Worm (Caenorhabditis elegans): Measurements from ENCODE around the gene kel-3.

kel-3 gene

ce11 chrIII:13502513-13502912 lies 37.9 kb downstream of the kel-3 start, which contains the start of gene T28A8.8:
TSS of gene T28A8.8 (plus strand) at chrIII:13502813.
- TF ChIP-seq hlh-15 (tag; optimal IDR thresholded peaks at IDR 0.05) (no peak), pax-1 (tag; optimal IDR thresholded peaks at IDR 0.05) (no peak), ets-4 (tag; optimal IDR thresholded peaks at IDR 0.05) (no peak), fkh-6 (tag; optimal IDR thresholded peaks at IDR 0.05) (no peak), eyg-1 (tag; optimal IDR thresholded peaks at IDR 0.05) (no peak), madf-2 (tag; optimal IDR thresholded peaks at IDR 0.05) (no peak), pqm-1 (tag; optimal IDR thresholded peaks at IDR 0.05) (no peak), ceh-18 (tag; optimal IDR thresholded peaks at IDR 0.05) (no peak), unc-55 (GFP tag; optimal IDR thresholded peaks at IDR 0.05) (no peak), odd-2 (tag; optimal IDR thresholded peaks at IDR 0.05) (no peak), C08G9.2 (tag; optimal IDR thresholded peaks at IDR 0.05) (no peak), nhr-11 (tag; optimal IDR thresholded peaks at IDR 0.05) (no peak), fkh-10 (GFP tag; optimal IDR thresholded peaks at IDR 0.05) (no peak), lim-6 (tag; optimal IDR thresholded peaks at IDR 0.05) (no peak), ceh-2 (tag; optimal IDR thresholded peaks at IDR 0.05) (no peak), K09A11.1 (tag; optimal IDR thresholded peaks at IDR 0.05; ENCODE audit: insufficient read depth) (no peak), T23F11.4 (GFP tag; optimal IDR thresholded peaks at IDR 0.05) (no peak)

- TF ChIP-seq ceh-18 (tag; optimal IDR thresholded peaks at IDR 0.05) (no peak), T23F11.4 (GFP tag; optimal IDR thresholded peaks at IDR 0.05) (no peak), hlh-6 (tag; optimal IDR thresholded peaks at IDR 0.05) (no peak)
Observed at ce11 chrIII:13503379-13503778, 38.8 kb downstream of the kel-3 start, which contains the start of gene T28A8.4. TSS of gene T28A8.4 (plus strand) at chrIII:13503679.

ce11 chrIII:13505718-13506117 lies 41.1 kb downstream of the kel-3 start, which contains the start of gene T28A8.3:
TSS of gene T28A8.3 (plus strand) at chrIII:13506018.
- no peak for TF ChIP-seq che-1 (tag; optimal IDR thresholded peaks at IDR 0.05)
- no peak for TF ChIP-seq ets-4 (tag; optimal IDR thresholded peaks at IDR 0.05)
- no peak for TF ChIP-seq hlh-15 (tag; optimal IDR thresholded peaks at IDR 0.05)
- no peak for TF ChIP-seq nhr-11 (tag; optimal IDR thresholded peaks at IDR 0.05)
- no peak for TF ChIP-seq fax-1 (tag; optimal IDR thresholded peaks at IDR 0.05)
- no peak for TF ChIP-seq lim-6 (tag; optimal IDR thresholded peaks at IDR 0.05)
- TF ChIP-seq unc-55 (GFP tag; optimal IDR thresholded peaks at IDR 0.05) = no peak
- no peak for TF ChIP-seq ceh-2 (tag; optimal IDR thresholded peaks at IDR 0.05)
- TF ChIP-seq unc-42 (tag; optimal IDR thresholded peaks at IDR 0.05) = no peak

- TF ChIP-seq sox-4 (tag; optimal IDR thresholded peaks at IDR 0.05) (no peak), F13H6.1 (tag; optimal IDR thresholded peaks at IDR 0.05) (no peak), tbx-7 (tag; optimal IDR thresholded peaks at IDR 0.05) (no peak), hlh-6 (tag; optimal IDR thresholded peaks at IDR 0.05) (no peak), ceh-48 (tag; optimal IDR thresholded peaks at IDR 0.05) (no peak), ceh-22 (tag; optimal IDR thresholded peaks at IDR 0.05) (no peak), ama-1 (optimal IDR thresholded peaks at IDR 0.05) (no peak)
Observed at ce11 chrIII:13510753-13511152, 46.1 kb downstream of the kel-3 start.

- TF ChIP-seq nhr-11 (tag; optimal IDR thresholded peaks at IDR 0.05) (no peak), elt-4 (tag; optimal IDR thresholded peaks at IDR 0.05) (no peak), ceh-30 (tag; optimal IDR thresholded peaks at IDR 0.05) (no peak), hlh-6 (tag; optimal IDR thresholded peaks at IDR 0.05) (no peak), ets-4 (tag; optimal IDR thresholded peaks at IDR 0.05) (no peak), nhr-232 (tag; optimal IDR thresholded peaks at IDR 0.05) (no peak), C08G9.2 (tag; optimal IDR thresholded peaks at IDR 0.05) (no peak), ref-2 (tag; optimal IDR thresholded peaks at IDR 0.05) (no peak), pat-9 (tag; optimal IDR thresholded peaks at IDR 0.05) (no peak), hlh-30 (tag; optimal IDR thresholded peaks at IDR 0.05; ENCODE audit: insufficient read depth) (no peak), unc-55 (GFP tag; optimal IDR thresholded peaks at IDR 0.05) (no peak), ceh-45 (GFP tag; IDR thresholded peaks at IDR 0.05) (no peak), dmd-4 (tag; optimal IDR thresholded peaks at IDR 0.05; ENCODE audit: borderline replicate concordance) (no peak), nfya-1 (tag; optimal IDR thresholded peaks at IDR 0.05) (no peak), fkh-10 (GFP tag; optimal IDR thresholded peaks at IDR 0.05) (no peak)
Observed at ce11 chrIII:13514470-13514869, 49.9 kb downstream of the kel-3 start, which contains the start of gene mlh-1. TSS of gene mlh-1 (minus strand) at chrIII:13514570.

Data from whole organism, late embryonic.